Fruit fly (Drosophila melanogaster) whole organism, prepupa: Measurements from ENCODE around the gene Pde11.

Source experiments
- CG10669 ChIP-seq: fragments of 200-800 bp; sonication (Bioruptor generic); optimal IDR thresholded peaks from 3 replicates; lab custom pipeline; 2018; ENCODE audit warnings: missing biosample characterization, mild to moderate bottlenecking, missing genetic modification characterization, moderate library complexity
- CG11294 ChIP-seq: fragments of 200-800 bp; sonication (Bioruptor generic); IDR thresholded peaks from 2 replicates; pipeline ENCODE4 v1.3.6; 2022; ENCODE audit warnings: missing biosample characterization, missing genetic modification characterization
- CG11762 ChIP-seq: fragments of 200-800 bp; sonication (Bioruptor generic); optimal IDR thresholded peaks from 3 replicates; lab custom pipeline; 2016; ENCODE audit warnings: missing biosample characterization, missing genetic modification characterization; ENCODE audit not compliant: insufficient read depth
- CG11902 ChIP-seq: fragments of 200-800 bp; sonication (Bioruptor generic); optimal IDR thresholded peaks from 3 replicates; lab custom pipeline; 2016; ENCODE audit warnings: missing biosample characterization, missing genetic modification characterization
- CG3032 ChIP-seq: fragments of 200-800 bp; optimal IDR thresholded peaks from 2 replicates; lab custom pipeline; 2019; ENCODE audit warnings: missing biosample characterization, mild to moderate bottlenecking, missing genetic modification characterization, moderate library complexity
- CG31627 ChIP-seq: fragments of 200-800 bp; sonication (Bioruptor generic); optimal IDR thresholded peaks from 3 replicates; lab custom pipeline; 2016; ENCODE audit warnings: missing biosample characterization, missing genetic modification characterization
- CG32006 ChIP-seq: fragments of 200-800 bp; sonication (Bioruptor generic); optimal IDR thresholded peaks from 3 replicates; lab custom pipeline; 2017; ENCODE audit warnings: missing biosample characterization, mild to moderate bottlenecking, missing genetic modification characterization
- CG34406 ChIP-seq: fragments of 200-800 bp; sonication (Bioruptor generic); optimal IDR thresholded peaks from 3 replicates; lab custom pipeline; 2016; ENCODE audit warnings: missing biosample characterization, missing genetic modification characterization
- CG6163 ChIP-seq: fragments of 200-800 bp; sonication (Bioruptor generic); IDR thresholded peaks from 3 replicates; pipeline ENCODE4 v1.3.6; 2022; ENCODE audit warnings: missing biosample characterization, missing genetic modification characterization
- CG6808 ChIP-seq: fragments of 200-800 bp; sonication (Bioruptor generic); optimal IDR thresholded peaks from 3 replicates; lab custom pipeline; 2017; ENCODE audit warnings: missing biosample characterization, missing genetic modification characterization, mild to moderate bottlenecking, moderate library complexity, missing genetic modification reagents
- CG6854 ChIP-seq: fragments of 200-800 bp; sonication (Bioruptor generic); optimal IDR thresholded peaks from 2 replicates; lab custom pipeline; 2017; ENCODE audit warnings: missing biosample characterization, mild to moderate bottlenecking, missing genetic modification characterization
- CG8119 ChIP-seq: fragments of 200-800 bp; sonication (Bioruptor generic); IDR thresholded peaks from 3 replicates; pipeline ENCODE4 v1.3.6; 2022; ENCODE audit warnings: missing biosample characterization, missing genetic modification characterization
- CG8632 ChIP-seq: fragments of 200-800 bp; sonication (Bioruptor generic); optimal IDR thresholded peaks from 3 replicates; lab custom pipeline; 2016; ENCODE audit warnings: missing biosample characterization, missing genetic modification characterization
- Eip75B ChIP-seq: fragments of 200-800 bp; sonication (Bioruptor generic); optimal IDR thresholded peaks from 3 replicates; lab custom pipeline; 2016; ENCODE audit warnings: missing biosample characterization, missing genetic modification characterization
- Eip78C ChIP-seq: fragments of 200-800 bp; sonication (Bioruptor generic); peaks from one replicate; lab custom pipeline; 2016; ENCODE audit warnings: missing biosample characterization, missing genetic modification characterization
- Eip93F ChIP-seq: fragments of 200-800 bp; sonication (Bioruptor generic); optimal IDR thresholded peaks from 2 replicates; lab custom pipeline; 2016; ENCODE audit warnings: missing biosample characterization, mild to moderate bottlenecking, missing genetic modification characterization
- Ets96B ChIP-seq: fragments of 200-800 bp; optimal IDR thresholded peaks from 2 replicates; lab custom pipeline; 2019; ENCODE audit warnings: missing biosample characterization, mild to moderate bottlenecking, missing genetic modification characterization, moderate library complexity
- Gug ChIP-seq: fragments of 200-800 bp; sonication (Bioruptor generic); IDR thresholded peaks from 2 replicates; pipeline ENCODE4 v1.3.6; 2022; ENCODE audit warnings: missing biosample characterization, missing genetic modification characterization
- Hr39 ChIP-seq: fragments of 200-800 bp; sonication (Bioruptor generic); optimal IDR thresholded peaks from 2 replicates; lab custom pipeline; 2016; ENCODE audit warnings: missing biosample characterization, missing genetic modification characterization
- Hr4 ChIP-seq: fragments of 200-800 bp; sonication (Bioruptor generic); optimal IDR thresholded peaks from 3 replicates; lab custom pipeline; 2016; ENCODE audit warnings: missing biosample characterization, missing genetic modification characterization
- Lpt ChIP-seq: fragments of 200-800 bp; sonication (Bioruptor generic); optimal IDR thresholded peaks from 3 replicates; lab custom pipeline; 2016; ENCODE audit warnings: missing biosample characterization, missing genetic modification characterization
- Met ChIP-seq: fragments of 200-800 bp; sonication (Bioruptor generic); optimal IDR thresholded peaks from 3 replicates; lab custom pipeline; 2016; ENCODE audit warnings: missing biosample characterization, missing genetic modification characterization
- OdsH ChIP-seq: fragments of 200-800 bp; sonication (Bioruptor generic); optimal IDR thresholded peaks from 3 replicates; lab custom pipeline; 2016; ENCODE audit warnings: missing biosample characterization, missing genetic modification characterization
- Sox102F ChIP-seq: fragments of 200-800 bp; sonication (Bioruptor generic); optimal IDR thresholded peaks from 2 replicates; lab custom pipeline; 2016; ENCODE audit warnings: missing biosample characterization, mild to moderate bottlenecking, missing genetic modification characterization
- Sox14 ChIP-seq: fragments of 200-800 bp; sonication (Bioruptor generic); optimal IDR thresholded peaks from 3 replicates; lab custom pipeline; 2016; ENCODE audit warnings: missing biosample characterization, missing genetic modification characterization
- Sox15 ChIP-seq: fragments of 200-800 bp; sonication (Bioruptor generic); optimal IDR thresholded peaks from 3 replicates; lab custom pipeline; 2016; ENCODE audit warnings: missing biosample characterization, missing genetic modification characterization
- achi ChIP-seq: fragments of 200-800 bp; sonication (Bioruptor generic); optimal IDR thresholded peaks from 3 replicates; lab custom pipeline; 2016; ENCODE audit warnings: missing biosample characterization, missing genetic modification characterization
- acj6 ChIP-seq: fragments of 200-800 bp; sonication (Bioruptor generic); optimal IDR thresholded peaks from 3 replicates; lab custom pipeline; 2016; ENCODE audit warnings: missing biosample characterization, missing genetic modification characterization
- dsx ChIP-seq: fragments of 200-800 bp; optimal IDR thresholded peaks from 3 replicates; lab custom pipeline; 2019; ENCODE audit warnings: missing biosample characterization, mild to moderate bottlenecking, missing genetic modification characterization, moderate library complexity; ENCODE audit not compliant: poor library complexity, severe bottlenecking
- eg ChIP-seq: fragments of 200-800 bp; sonication (Bioruptor generic); IDR thresholded peaks from 3 replicates; pipeline ENCODE4 v1.3.6; 2022; ENCODE audit warnings: missing biosample characterization, missing genetic modification characterization
- esn ChIP-seq: fragments of 200-800 bp; sonication (Bioruptor generic); optimal IDR thresholded peaks from 2 replicates; lab custom pipeline; 2016; ENCODE audit warnings: missing biosample characterization, mild to moderate bottlenecking, missing genetic modification characterization, moderate library complexity
- fd85E ChIP-seq: fragments of 200-800 bp; sonication (Bioruptor generic); optimal IDR thresholded peaks from 3 replicates; lab custom pipeline; 2016; ENCODE audit warnings: missing biosample characterization, missing genetic modification characterization
- fkh ChIP-seq: fragments of 200-800 bp; sonication (Bioruptor generic); optimal IDR thresholded peaks from 3 replicates; lab custom pipeline; 2017; ENCODE audit warnings: missing biosample characterization, mild to moderate bottlenecking, missing genetic modification characterization, moderate library complexity
- lz ChIP-seq: fragments of 200-800 bp; sonication (Bioruptor generic); optimal IDR thresholded peaks from 3 replicates; lab custom pipeline; 2016; ENCODE audit warnings: missing biosample characterization, missing genetic modification characterization
- net ChIP-seq: fragments of 200-800 bp; sonication (Bioruptor generic); optimal IDR thresholded peaks from 3 replicates; lab custom pipeline; 2016; ENCODE audit warnings: missing biosample characterization, missing genetic modification characterization
- salr ChIP-seq, 2 experiments: fragments of 200-800 bp; sonication (Bioruptor generic); optimal IDR thresholded peaks; 3 replicates each; lab custom pipeline; 2016 to 2018; ENCODE audit warnings: missing biosample characterization in 2 of 2, missing genetic modification characterization in 2 of 2, mild to moderate bottlenecking in 1 of 2
- spab ChIP-seq: fragments of 200-800 bp; sonication (Bioruptor generic); optimal IDR thresholded peaks from 2 replicates; lab custom pipeline; 2017; ENCODE audit warnings: missing biosample characterization, mild to moderate bottlenecking, missing genetic modification characterization, missing genetic modification reagents
- ss ChIP-seq, 2 experiments: fragments of 200-800 bp; sonication (Bioruptor generic); optimal IDR thresholded peaks; 2 replicates in 1 of 2; 3 replicates in 1 of 2; lab custom pipeline; 2017 to 2018; ENCODE audit warnings: mild to moderate bottlenecking in 2 of 2, missing biosample characterization in 2 of 2, missing genetic modification characterization in 2 of 2, moderate library complexity in 1 of 2
- svp ChIP-seq: fragments of 200-800 bp; sonication (Bioruptor generic); peaks from one replicate; lab custom pipeline; 2016; ENCODE audit warnings: missing biosample characterization, missing genetic modification characterization
- topi ChIP-seq: fragments of 200-800 bp; sonication (Bioruptor generic); optimal IDR thresholded peaks from 3 replicates; lab custom pipeline; 2016; ENCODE audit warnings: missing biosample characterization, missing genetic modification characterization
- vri ChIP-seq: fragments of 200-800 bp; sonication (Bioruptor generic); optimal IDR thresholded peaks from 3 replicates; lab custom pipeline; 2016; ENCODE audit warnings: missing biosample characterization, mild to moderate bottlenecking, missing genetic modification characterization

The Pde11 gene

dm6 chr2L:18561522-18562119, 28.5 kb downstream of the Pde11 start:
- TF ChIP-seq Lpt (GFP tag; lab: Kevin White, UChicago) (peak; percentile 38), Met (GFP tag; lab: Kevin White, UChicago) (no peak), CG6854 (GFP tag; lab: Kevin White, UChicago) (peak; percentile 22), net (GFP tag; lab: Kevin White, UChicago) (peak; percentile 31), CG6163 (GFP tag; lab: Robert Waterston, UW) (peak; percentile 40; the same call in 2 of the 3 replicates), Sox14 (peak; percentile 17), CG6808 (no peak), Eip93F (GFP tag; lab: Kevin White, UChicago) (peak; percentile 21), Eip75B (GFP tag; lab: Kevin White, UChicago) (no peak), CG34406 (GFP tag; lab: Kevin White, UChicago) (no peak), Eip78C (GFP tag; lab: Kevin White, UChicago) (peak; percentile 60), salr (GFP tag; optimal IDR thresholded peaks at IDR 0.05; lab: Kevin White, UChicago) (no peak), Ets96B (no peak), vri (GFP tag; lab: Kevin White, UChicago) (peak; percentile 51), esn (GFP tag; lab: Kevin White, UChicago) (no peak), fkh (GFP tag; lab: Kevin White, UChicago) (peak; percentile 57)

- TF ChIP-seq vri (GFP tag; lab: Kevin White, UChicago) (peak; percentile 56), Eip93F (GFP tag; lab: Kevin White, UChicago) (peak; percentile 54), CG3032 (no peak), ss (GFP tag; optimal IDR thresholded peaks at IDR 0.05; lab: Kevin White, UChicago) (no peak), Sox102F (no peak), Hr4 (GFP tag; lab: Kevin White, UChicago) (no peak), CG34406 (GFP tag; lab: Kevin White, UChicago) (no peak), Hr39 (GFP tag; lab: Kevin White, UChicago) (no peak), acj6 (GFP tag; lab: Kevin White, UChicago) (no peak), svp (GFP tag; lab: Kevin White, UChicago) (peak; percentile 35)
Observed at dm6 chr2L:18561018-18561417, 29.1 kb downstream of the Pde11 start.

- TF ChIP-seq fkh (GFP tag; lab: Kevin White, UChicago) (peak; percentile 67), Eip78C (GFP tag; lab: Kevin White, UChicago) (peak; percentile 35), vri (GFP tag; lab: Kevin White, UChicago) (peak; percentile 16), esn (GFP tag; lab: Kevin White, UChicago) (peak; percentile 9), Eip93F (GFP tag; lab: Kevin White, UChicago) (peak; percentile 8), Met (GFP tag; lab: Kevin White, UChicago) (no peak), lz (GFP tag; lab: Kevin White, UChicago) (no peak), CG3032 (no peak)
Observed at dm6 chr2L:18559084-18559483, 31.1 kb downstream of the Pde11 start.

dm6 chr2L:18557965-18558537, 32.1 kb downstream of the Pde11 start:
- TF ChIP-seq CG3032 (peak; percentile 62), CG6808 (peak; percentile 39), dsx (GFP tag; lab: Kevin White, UChicago) (peak; percentile 48), CG8632 (GFP tag; lab: Kevin White, UChicago) (peak; percentile 71), fkh (GFP tag; lab: Kevin White, UChicago) (peak; percentile 49), Ets96B (peak; percentile 86), CG11762 (peak; percentile 68), CG10669 (GFP tag; lab: Kevin White, UChicago) (peak; percentile 70), topi (peak; percentile 36), achi (GFP tag; lab: Kevin White, UChicago) (peak; percentile 72), spab (GFP tag; lab: Kevin White, UChicago) (peak; percentile 52), CG11902 (GFP tag; lab: Kevin White, UChicago) (peak; percentile 47), Gug (peak; percentile 72), Sox102F (peak; percentile 26), CG8119 (GFP tag; lab: Robert Waterston, UW) (peak; percentile 84), eg (GFP tag; lab: Robert Waterston, UW) (peak; percentile 89), Sox14 (peak; percentile 39), vri (GFP tag; lab: Kevin White, UChicago) (no peak), Eip75B (GFP tag; lab: Kevin White, UChicago) (peak; percentile 75), CG11294 (GFP tag; lab: Robert Waterston, UW) (peak; percentile 80), svp (GFP tag; lab: Kevin White, UChicago) (peak; percentile 77), CG6163 (GFP tag; lab: Robert Waterston, UW) (peak; percentile 93), CG32006 (GFP tag; lab: Kevin White, UChicago) (peak; percentile 84), Met (GFP tag; lab: Kevin White, UChicago) (peak; percentile 41), OdsH (GFP tag; lab: Kevin White, UChicago) (peak; percentile 75), Eip78C (GFP tag; lab: Kevin White, UChicago) (peak; percentile 88), CG31627 (GFP tag; lab: Kevin White, UChicago) (peak; percentile 18), Sox15 (GFP tag; lab: Kevin White, UChicago) (no peak), fd85E (no peak)
